Fruit fly (Drosophila melanogaster) whole organism, embryonic: ENCODE results near the gene MBD-like.

ENCODE experiments used
- Aef1 ChIP-seq: fragments of 200-800 bp; sonication (Bioruptor generic); IDR thresholded peaks from 3 replicates; pipeline ENCODE4 v1.3.6; 2022; ENCODE audit warnings: missing biosample characterization, missing genetic modification characterization
- CG1024 ChIP-seq: fragments of 200-800 bp; sonication (Bioruptor generic); IDR thresholded peaks from 2 replicates; pipeline ENCODE4 v1.3.6; 2022; ENCODE audit warnings: missing biosample characterization, missing genetic modification characterization
- CG10431 ChIP-seq: fragments of 200-800 bp; sonication (Bioruptor generic); optimal IDR thresholded peaks from 3 replicates; lab custom pipeline; 2018; ENCODE audit warnings: missing biosample characterization, mild to moderate bottlenecking, missing genetic modification characterization
- CG11504 ChIP-seq: fragments of 200-800 bp; sonication (Bioruptor generic); optimal IDR thresholded peaks from 3 replicates; lab custom pipeline; 2019; ENCODE audit warnings: missing biosample characterization, mild to moderate bottlenecking, missing genetic modification characterization, moderate library complexity
- CG12219 ChIP-seq: fragments of 200-800 bp; sonication (Bioruptor generic); optimal IDR thresholded peaks from 3 replicates; lab custom pipeline; 2018; ENCODE audit warnings: missing biosample characterization, mild to moderate bottlenecking, missing genetic modification characterization
- CG12769 ChIP-seq: fragments of 200-800 bp; sonication (Bioruptor generic); optimal IDR thresholded peaks from 2 replicates; lab custom pipeline; 2019; ENCODE audit warnings: missing biosample characterization, mild to moderate bottlenecking, missing genetic modification characterization, moderate library complexity
- CG15514 ChIP-seq: fragments of 200-800 bp; sonication (Bioruptor generic); optimal IDR thresholded peaks from 3 replicates; lab custom pipeline; 2017; ENCODE audit warnings: missing biosample characterization, missing genetic modification characterization, mild to moderate bottlenecking, moderate library complexity, missing genetic modification reagents
- CG17359 ChIP-seq: fragments of 200-800 bp; sonication (Bioruptor generic); optimal IDR thresholded peaks from 3 replicates; lab custom pipeline; 2018; ENCODE audit warnings: missing biosample characterization, mild to moderate bottlenecking, missing genetic modification characterization, moderate library complexity
- CG1792 ChIP-seq: fragments of 200-800 bp; sonication (Bioruptor generic); optimal IDR thresholded peaks from 2 replicates; lab custom pipeline; 2016; ENCODE audit warnings: missing biosample characterization, missing genetic modification characterization
- CG18619 ChIP-seq: fragments of 200-800 bp; sonication (Bioruptor generic); optimal IDR thresholded peaks from 3 replicates; lab custom pipeline; 2017; ENCODE audit warnings: missing biosample characterization, mild to moderate bottlenecking, missing genetic modification characterization
- CG32772 ChIP-seq: fragments of 200-800 bp; sonication (Bioruptor generic); IDR thresholded peaks from 2 replicates; pipeline ENCODE4 v1.3.6; 2022; ENCODE audit warnings: missing biosample characterization, missing genetic modification characterization
- CG34224 ChIP-seq: fragments of 200-800 bp; sonication (Bioruptor generic); IDR thresholded peaks from 3 replicates; pipeline ENCODE4 v1.3.6; 2022; ENCODE audit warnings: missing biosample characterization, missing genetic modification characterization; ENCODE audit not compliant: partially characterized antibody
- CG3847 ChIP-seq: fragments of 200-800 bp; sonication (Bioruptor generic); IDR thresholded peaks from 2 replicates; pipeline ENCODE4 v1.3.6; 2022; ENCODE audit warnings: missing biosample characterization, missing genetic modification characterization
- CG4282 ChIP-seq: fragments of 200-800 bp; sonication (Bioruptor generic); optimal IDR thresholded peaks from 2 replicates; lab custom pipeline; 2016; ENCODE audit warnings: missing biosample characterization, missing genetic modification characterization
- CG4404 ChIP-seq: fragments of 200-800 bp; sonication (Bioruptor generic); IDR thresholded peaks from 2 replicates; pipeline ENCODE4 v1.3.6; 2022; ENCODE audit warnings: missing biosample characterization, missing genetic modification characterization
- CG4730 ChIP-seq: fragments of 200-800 bp; sonication (Bioruptor generic); IDR thresholded peaks from 2 replicates; pipeline ENCODE4 v1.3.6; 2022; ENCODE audit warnings: missing biosample characterization, missing genetic modification characterization
- CG4854 ChIP-seq: fragments of 200-800 bp; sonication (Bioruptor generic); optimal IDR thresholded peaks from 2 replicates; lab custom pipeline; 2016; ENCODE audit warnings: missing biosample characterization, missing genetic modification characterization, inconsistent platforms
- CG6854 ChIP-seq: fragments of 200-800 bp; sonication (Bioruptor generic); optimal IDR thresholded peaks from 3 replicates; lab custom pipeline; 2017; ENCODE audit warnings: missing biosample characterization, mild to moderate bottlenecking, missing genetic modification characterization
- CG7271 ChIP-seq: fragments of 200-800 bp; sonication (Bioruptor generic); optimal IDR thresholded peaks from 2 replicates; lab custom pipeline; 2018; ENCODE audit warnings: missing biosample characterization, mild to moderate bottlenecking, missing genetic modification characterization, moderate library complexity
- CG8290 ChIP-seq, 3 experiments: fragments of 200-800 bp; sonication (Bioruptor generic); optimal IDR thresholded peaks; 2 replicates each; lab custom pipeline; 2016 to 2019; ENCODE audit warnings: missing biosample characterization in 3 of 3, missing genetic modification characterization in 3 of 3, mild to moderate bottlenecking in 2 of 3, moderate library complexity in 1 of 3
- CG9609 ChIP-seq: fragments of 200-800 bp; sonication (Bioruptor generic); optimal IDR thresholded peaks from 3 replicates; lab custom pipeline; 2016; ENCODE audit warnings: missing biosample characterization, missing genetic modification characterization
- Chrac-16 ChIP-seq: fragments of 200-800 bp; sonication (Bioruptor generic); optimal IDR thresholded peaks from 3 replicates; lab custom pipeline; 2016; ENCODE audit warnings: missing biosample characterization, missing genetic modification characterization
- D19A ChIP-seq: fragments of 200-800 bp; optimal IDR thresholded peaks from 3 replicates; lab custom pipeline; 2019; ENCODE audit warnings: missing biosample characterization, mild to moderate bottlenecking, missing genetic modification characterization, moderate library complexity
- Dref ChIP-seq: fragments of 200-800 bp; sonication (Bioruptor generic); IDR thresholded peaks from 2 replicates; pipeline ENCODE4 v1.3.6; 2022; ENCODE audit warnings: missing biosample characterization, missing genetic modification characterization
- H15 ChIP-seq: fragments of 200-800 bp; sonication (Bioruptor generic); IDR thresholded peaks from 3 replicates; pipeline ENCODE4 v1.3.6; 2022; ENCODE audit warnings: missing biosample characterization, missing genetic modification characterization
- Meics ChIP-seq: fragments of 200-800 bp; sonication (Bioruptor generic); optimal IDR thresholded peaks from 2 replicates; lab custom pipeline; 2017; ENCODE audit warnings: missing biosample characterization, mild to moderate bottlenecking, missing genetic modification characterization
- Sox100B ChIP-seq: fragments of 200-800 bp; sonication (Bioruptor generic); optimal IDR thresholded peaks from 3 replicates; lab custom pipeline; 2018; ENCODE audit warnings: missing biosample characterization, mild to moderate bottlenecking, missing genetic modification characterization
- Usf ChIP-seq: fragments of 200-800 bp; sonication (Bioruptor generic); optimal IDR thresholded peaks from 2 replicates; lab custom pipeline; 2017; ENCODE audit warnings: missing genotype, missing biosample characterization, missing genetic modification characterization
- chinmo ChIP-seq: fragments of 200-800 bp; sonication (Bioruptor generic); IDR thresholded peaks from 4 replicates; pipeline ENCODE4 v1.3.6; 2022; ENCODE audit warnings: missing biosample characterization, missing genetic modification characterization; ENCODE audit not compliant: partially characterized antibody
- crp ChIP-seq, 2 experiments: fragments of 200-800 bp; sonication (Bioruptor generic); optimal IDR thresholded peaks; 2 replicates in 1 of 2; 3 replicates in 1 of 2; lab custom pipeline; 2017; ENCODE audit warnings: missing biosample characterization in 2 of 2, missing genetic modification characterization in 2 of 2, mild to moderate bottlenecking in 1 of 2, moderate library complexity in 1 of 2
- dpn ChIP-seq, 2 experiments: fragments of 200-800 bp; sonication (Bioruptor generic); optimal IDR thresholded peaks; 3 replicates each; lab custom pipeline; 2016; ENCODE audit warnings: missing biosample characterization in 2 of 2, missing genetic modification characterization in 2 of 2
- dysf ChIP-seq: fragments of 200-800 bp; sonication (Bioruptor generic); IDR thresholded peaks from 3 replicates; pipeline ENCODE4 v1.3.6; 2022; ENCODE audit warnings: missing biosample characterization, missing genetic modification characterization
- en ChIP-seq: fragments of 200-800 bp; sonication (Bioruptor generic); optimal IDR thresholded peaks from 2 replicates; lab custom pipeline; 2016; ENCODE audit warnings: missing biosample characterization, missing genetic modification characterization
- esg ChIP-seq: fragments of 200-800 bp; sonication (Bioruptor generic); conservative IDR thresholded peaks from 2 replicates; pipeline ENCODE4 v1.3.6; 2022; ENCODE audit warnings: missing biosample characterization, missing genetic modification characterization
- fd64A ChIP-seq: fragments of 200-800 bp; sonication (Bioruptor generic); optimal IDR thresholded peaks from 3 replicates; lab custom pipeline; 2018; ENCODE audit warnings: missing biosample characterization, mild to moderate bottlenecking, missing genetic modification characterization
- gfzf ChIP-seq: fragments of 200-800 bp; sonication (Bioruptor generic); optimal IDR thresholded peaks from 2 replicates; lab custom pipeline; 2016; ENCODE audit warnings: missing biosample characterization, mild to moderate bottlenecking, missing genetic modification characterization, moderate library complexity
- jumu ChIP-seq: fragments of 200-800 bp; sonication (Bioruptor generic); optimal IDR thresholded peaks from 3 replicates; lab custom pipeline; 2016; ENCODE audit warnings: missing biosample characterization, missing genetic modification characterization
- lola ChIP-seq, 3 experiments: fragments of >200 bp in 2 of 3; fragments of 200-800 bp in 1 of 3; sonication (Bioruptor generic) in 1 of 3; optimal IDR thresholded peaks; 2 replicates each; lab custom pipeline; 2017 to 2019; ENCODE audit warnings: missing biosample characterization in 3 of 3, missing genetic modification characterization in 3 of 3, mild to moderate bottlenecking in 1 of 3, moderate library complexity in 1 of 3
- otp ChIP-seq: fragments of 200-800 bp; sonication (Bioruptor generic); IDR thresholded peaks from 3 replicates; pipeline ENCODE4, ENCODE4 v1.3.6; 2022; ENCODE audit warnings: missing biosample characterization, missing genetic modification characterization
- ro ChIP-seq: fragments of 200-800 bp; sonication (Bioruptor generic); IDR thresholded peaks from 2 replicates; pipeline ENCODE4 v1.3.6; 2022; ENCODE audit warnings: missing biosample characterization, missing genetic modification characterization
- row ChIP-seq: fragments of 200-800 bp; sonication (Bioruptor generic); IDR thresholded peaks from 3 replicates; pipeline ENCODE4 v1.3.6; 2022; ENCODE audit warnings: missing biosample characterization, missing genetic modification characterization
- run ChIP-seq: fragments of 200-800 bp; sonication (Bioruptor generic); optimal IDR thresholded peaks from 3 replicates; lab custom pipeline; 2018; ENCODE audit warnings: missing biosample characterization, mild to moderate bottlenecking, missing genetic modification characterization
- shn ChIP-seq: fragments of 200-800 bp; sonication (Bioruptor generic); optimal IDR thresholded peaks from 3 replicates; lab custom pipeline; 2016; ENCODE audit warnings: missing biosample characterization, missing genetic modification characterization
- sisA ChIP-seq: fragments of 200-800 bp; sonication (Bioruptor generic); IDR thresholded peaks from 2 replicates; pipeline ENCODE4 v1.3.6; 2022; ENCODE audit warnings: missing biosample characterization, missing genetic modification characterization
- ssp ChIP-seq: fragments of 200-800 bp; sonication (Bioruptor generic); IDR thresholded peaks from 2 replicates; pipeline ENCODE4 v1.3.6; 2022; ENCODE audit warnings: missing biosample characterization, missing genetic modification characterization
- tgo ChIP-seq: fragments of 200-800 bp; sonication (Bioruptor generic); IDR thresholded peaks from 3 replicates; pipeline ENCODE4 v1.3.6; 2022; ENCODE audit warnings: missing biosample characterization, missing genetic modification characterization
- trem ChIP-seq: fragments of 200-800 bp; optimal IDR thresholded peaks from 3 replicates; lab custom pipeline; 2019; ENCODE audit warnings: missing biosample characterization, mild to moderate bottlenecking, missing genetic modification characterization, moderate library complexity
- ttk ChIP-seq: fragments of 200-800 bp; sonication (Bioruptor generic); IDR thresholded peaks from 2 replicates; pipeline ENCODE4 v2.1.2; 2022; ENCODE audit warnings: missing biosample characterization, missing genetic modification characterization

The MBD-like gene

DNA sequence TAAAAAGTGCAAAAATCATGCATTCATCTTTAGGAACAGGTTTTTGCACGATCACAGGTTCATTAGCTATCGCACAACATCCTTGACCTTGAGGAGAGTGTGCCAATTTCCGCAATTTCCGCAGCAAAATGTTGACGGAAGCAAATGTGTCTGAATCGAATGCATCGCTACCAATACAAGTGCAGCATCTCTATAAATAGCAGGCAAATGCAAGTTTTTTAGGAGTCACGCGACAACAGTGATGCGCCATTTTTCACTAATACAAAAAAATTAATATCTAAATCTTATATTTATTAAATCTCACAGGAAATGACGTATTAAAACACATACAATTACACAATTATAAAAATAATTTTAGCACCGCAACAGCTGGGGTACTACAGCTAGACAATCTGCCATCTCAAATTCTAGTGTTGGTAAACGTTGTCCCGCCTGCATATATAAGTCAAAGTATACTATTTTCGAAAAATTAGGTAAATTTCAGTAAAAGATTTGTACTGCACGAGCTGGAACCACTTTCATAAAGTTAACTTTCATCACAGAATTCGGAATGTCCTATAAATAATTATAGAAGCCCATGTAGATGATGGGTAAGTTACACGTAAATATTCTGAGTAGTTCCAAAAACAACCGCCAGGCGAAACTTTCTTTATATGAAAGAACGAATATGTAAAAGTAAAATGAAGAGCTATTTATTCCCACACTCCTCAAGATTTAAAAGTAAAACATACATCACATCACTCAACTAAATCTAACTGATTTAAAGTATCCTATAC, 14.4 kb downstream of the MBD-like start, which contains the start of gene CG9399 (continued):
- 0 out of 4 replicates have a peak, but pooled peaks have one; percentile 57 for TF ChIP-seq chinmo (GFP tag; lab: Robert Waterston, UW)
- peak; percentile 95 for TF ChIP-seq CG8290 (GFP tag; optimal IDR thresholded peaks at IDR 0.05; lab: Kevin White, UChicago)
- peak; percentile 92 for TF ChIP-seq CG8290 (tag; optimal IDR thresholded peaks at IDR 0.05; lab: Kevin White, UChicago)
- TF ChIP-seq CG34224 (GFP tag; lab: Robert Waterston, UW), result peak; percentile 51
- TF ChIP-seq row (GFP tag; lab: Robert Waterston, UW), result peak; percentile 98
- peak; percentile 98 for TF ChIP-seq Aef1 (GFP tag; lab: Robert Waterston, UW)
- peak; percentile 87 for TF ChIP-seq CG4282 (GFP tag; lab: Kevin White, UChicago)
- TF ChIP-seq Usf (GFP tag; lab: Kevin White, UChicago), result peak; percentile 94
- TF ChIP-seq CG1792 (GFP tag; lab: Kevin White, UChicago), result peak; percentile 84
- TF ChIP-seq CG12219 (GFP tag; lab: Kevin White, UChicago), result peak; percentile 90
- TF ChIP-seq CG3847 (GFP tag; lab: Robert Waterston, UW), result peak; percentile 97
- peak; percentile 94 for TF ChIP-seq run
- TF ChIP-seq H15, result peak; percentile 99
- TF ChIP-seq dysf (GFP tag; lab: Robert Waterston, UW), result peak; percentile 98
- peak in 1 of 3 experiments; percentile 98 for TF ChIP-seq lola (GFP tag; optimal IDR thresholded peaks at IDR 0.05; lab: Kevin White, UChicago)
- TF ChIP-seq ttk, result peak; percentile 98
- TF ChIP-seq CG10431 (GFP tag; lab: Kevin White, UChicago), result peak; percentile 88
- peak; percentile 95 for TF ChIP-seq Meics
- TF ChIP-seq CG9609 (GFP tag; lab: Kevin White, UChicago), result peak; percentile 94
- TF ChIP-seq CG12769 (tag; lab: Kevin White, UChicago), result peak; percentile 86
- TF ChIP-seq tgo (GFP tag; lab: Robert Waterston, UW), result peak; percentile 98
- TF ChIP-seq gfzf (GFP tag; lab: Kevin White, UChicago), result peak; percentile 30
- TF ChIP-seq trem (tag; lab: Kevin White, UChicago), result peak; percentile 93
- TF ChIP-seq D19A (tag; lab: Kevin White, UChicago), result peak; percentile 92
- peak; percentile 97 for TF ChIP-seq CG4730 (GFP tag; lab: Robert Waterston, UW)
- TF ChIP-seq fd64A, result peak; percentile 84
- peak; percentile 93 for TF ChIP-seq CG7271
- peak; percentile 41 to 83 for TF ChIP-seq crp (GFP tag; optimal IDR thresholded peaks at IDR 0.05; lab: Kevin White, UChicago)
- peak; percentile 91 for TF ChIP-seq CG4854
- TF ChIP-seq esg (GFP tag; lab: Robert Waterston, UW), result peak; percentile 98
- TF ChIP-seq Dref (GFP tag; lab: Robert Waterston, UW), result peak; percentile 43; the same call in 1 of the 2 replicates
- TF ChIP-seq ro (GFP tag; lab: Robert Waterston, UW), result peak; percentile 95
- peak; percentile 93 for TF ChIP-seq shn (GFP tag; lab: Kevin White, UChicago)
- peak; percentile 69 for TF ChIP-seq en
- TF ChIP-seq CG1024 (GFP tag; lab: Robert Waterston, UW), result peak; percentile 93
- peak; percentile 93 for TF ChIP-seq ssp (GFP tag; lab: Robert Waterston, UW)
- TF ChIP-seq sisA (GFP tag; lab: Robert Waterston, UW), result peak; percentile 98
- peak; percentile 95 for TF ChIP-seq CG18619 (GFP tag; lab: Kevin White, UChicago)
- TF ChIP-seq CG32772 (GFP tag; lab: Robert Waterston, UW), result peak; percentile 98
- TF ChIP-seq CG11504 (tag; lab: Kevin White, UChicago), result peak; percentile 96
- peak; percentile 91 for TF ChIP-seq jumu (GFP tag; lab: Kevin White, UChicago)
- peak; percentile 98 for TF ChIP-seq CG17359 (tag; lab: Kevin White, UChicago)
- TF ChIP-seq otp (GFP tag; lab: Robert Waterston, UW), result peak; percentile 98
- TF ChIP-seq CG15514 (GFP tag; lab: Kevin White, UChicago), result peak; percentile 90
- TF ChIP-seq CG6854 (GFP tag; lab: Kevin White, UChicago), result peak; percentile 90
- peak; percentile 95 for TF ChIP-seq Sox100B (GFP tag; lab: Kevin White, UChicago)
- TF ChIP-seq dpn (GFP tag; optimal IDR thresholded peaks at IDR 0.05; lab: Kevin White, UChicago), result peak; percentile 94 to 98
- TF ChIP-seq Chrac-16 (GFP tag; lab: Kevin White, UChicago), result peak; percentile 98
- peak; percentile 97 for TF ChIP-seq CG4404 (GFP tag; lab: Robert Waterston, UW)
